Fruit fly (Drosophila melanogaster): ENCODE data around the gene daed.

DNA sequence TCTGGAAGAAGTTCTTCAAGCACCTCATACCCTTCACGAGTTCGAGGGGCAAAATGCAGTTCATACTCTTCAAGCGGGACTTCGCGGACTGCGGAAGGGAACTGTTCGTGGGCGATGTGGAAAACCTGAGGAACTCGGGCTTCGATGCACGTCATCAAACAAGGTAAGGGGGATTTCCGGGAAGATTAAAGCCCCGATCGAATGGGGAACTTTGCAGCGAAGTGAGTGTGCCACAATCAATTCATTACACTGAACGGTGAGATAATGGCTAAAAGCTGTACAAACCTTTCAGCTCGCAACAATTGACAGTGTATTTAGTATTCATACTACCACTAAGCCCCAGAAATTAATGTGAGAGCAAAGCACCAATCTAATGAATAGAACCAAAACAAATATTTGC lies 26.7 kb upstream of the daed start:
- TF ChIP-seq emc (GFP tag; optimal IDR thresholded peaks at IDR 0.05) = no peak
- no peak for TF ChIP-seq Atf6 (GFP tag; IDR thresholded peaks at IDR 0.05)
- TF ChIP-seq CG18476 (GFP tag; optimal IDR thresholded peaks at IDR 0.05) = no peak
- TF ChIP-seq dati (GFP tag; IDR thresholded peaks at IDR 0.05) = no peak
- TF ChIP-seq CG3163 (GFP tag; optimal IDR thresholded peaks at IDR 0.05) = no peak
- TF ChIP-seq psq (GFP tag; optimal IDR thresholded peaks at IDR 0.05) = no peak
- TF ChIP-seq gce (GFP tag; IDR thresholded peaks at IDR 0.05) = no peak
- TF ChIP-seq ttk (GFP tag; IDR thresholded peaks at IDR 0.05) = no peak
- TF ChIP-seq TFAM (GFP tag; optimal IDR thresholded peaks at IDR 0.05) = no peak
- no peak for TF ChIP-seq CG13775 (GFP tag; optimal IDR thresholded peaks at IDR 0.05)
- no peak for TF ChIP-seq CG30431 (GFP tag; optimal IDR thresholded peaks at IDR 0.05)
